Fruit fly (Drosophila melanogaster) S2 (cell line): ENCODE results near the gene CG18273.

Experiments
- CG8478 ChIP-seq: fragments of >200 bp; optimal IDR thresholded peaks from 2 replicates; lab custom pipeline; 2018
- CTCF ChIP-seq, 2 experiments: fragments of >200 bp; optimal IDR thresholded peaks; 2 replicates each; lab custom pipeline; 2018

DNA sequence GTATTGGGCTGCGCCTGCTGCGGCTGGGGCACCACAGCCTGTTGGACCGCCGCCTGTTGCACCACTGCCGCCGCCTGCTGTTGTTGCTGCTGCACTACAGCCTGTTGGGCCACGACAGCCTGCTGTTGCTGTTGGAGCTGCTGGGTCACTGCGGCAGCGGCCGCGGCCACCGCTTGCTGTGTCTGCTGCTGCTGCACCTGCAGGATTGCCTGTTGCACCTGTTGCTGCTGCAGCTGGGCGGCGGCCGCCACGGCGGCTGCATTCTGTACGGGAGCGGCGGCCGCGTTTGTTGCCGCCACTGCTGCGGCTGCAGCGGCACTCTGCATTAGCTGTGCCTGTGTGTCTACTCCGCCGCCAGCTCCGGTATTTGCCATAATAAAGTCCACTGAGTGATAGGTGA is 31.5 kb upstream of the CG18273 start:
- no peak for TF ChIP-seq CG8478 (lab: Kevin White, UChicago)
- TF ChIP-seq CTCF (optimal IDR thresholded peaks at IDR 0.05; lab: Kevin White, UChicago): no peak
